Worm (Caenorhabditis elegans) whole organism, L3 larva: ENCODE results near the gene R08F11.7.

Experiments used
- ama-1 ChIP-seq: fragments of 150-350 bp; optimal IDR thresholded peaks from 2 replicates; lab custom pipeline; 2018
- skn-1 ChIP-seq: fragments of 150-350 bp; optimal IDR thresholded peaks from 2 replicates; lab custom pipeline; 2014; ENCODE audit warnings: missing biosample characterization, missing genetic modification characterization
- snpc-4 ChIP-seq: fragments of 150-350 bp; optimal IDR thresholded peaks from 2 replicates; lab custom pipeline; 2014; ENCODE audit warnings: missing biosample characterization, missing genetic modification characterization

DNA sequence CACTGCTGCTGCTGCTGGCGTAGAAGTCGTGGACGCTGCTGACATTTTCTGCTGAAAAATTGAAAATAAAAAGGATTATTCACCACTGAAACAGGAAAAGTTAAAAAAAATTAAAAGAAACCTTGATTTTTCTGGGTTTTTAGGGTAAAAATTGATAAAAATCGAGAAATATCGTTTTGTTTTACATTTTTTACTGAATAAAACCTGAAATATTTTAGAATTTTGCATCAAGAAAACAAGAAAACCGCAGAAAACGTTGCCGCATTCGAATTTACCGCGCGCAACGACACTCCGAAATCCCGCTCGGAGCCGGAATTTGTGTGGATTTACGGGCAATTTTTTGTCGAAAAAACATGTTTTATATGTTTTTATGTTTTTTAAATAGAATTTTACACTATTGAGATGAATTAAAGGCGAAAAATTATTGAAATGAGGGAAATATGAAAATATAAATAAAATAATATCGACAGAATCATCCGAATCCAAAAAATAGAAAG lies 30.4 kb upstream of the R08F11.7 start, which contains the start of gene chk-1:
- peak; percentile 59 for TF ChIP-seq snpc-4 (tag; lab: Kevin White, UChicago)
- TF ChIP-seq ama-1 (lab: Kevin White, UChicago), result no peak
- no peak for TF ChIP-seq skn-1 (tag; lab: Kevin White, UChicago)
